Worm (Caenorhabditis elegans) whole organism, young adult: ENCODE results near the gene elo-5.

Experiments
- F49E8.2 ChIP-seq: sonication (generic microtip); optimal IDR thresholded peaks from 3 replicates; lab custom pipeline; 2017; ENCODE audit warnings: missing genetic modification characterization, mild to moderate bottlenecking, missing compliant biosample characterization, antibody characterized with exemption, moderate library complexity; ENCODE audit not compliant: insufficient read depth
- aptf-2 ChIP-seq: fragments of 200-800 bp; sonication (Bioruptor generic); conservative IDR thresholded peaks from 2 replicates; pipeline ENCODE4 v1.3.6; 2022; ENCODE audit warnings: missing genetic modification reagents, missing genetic modification characterization, missing compliant biosample characterization
- dox-1 ChIP-seq: fragments of 200-800 bp; sonication (Bioruptor generic); IDR thresholded peaks from 2 replicates; pipeline ENCODE4 v1.3.6; 2022; ENCODE audit warnings: missing genetic modification reagents, missing genetic modification characterization, missing compliant biosample characterization
- hmg-20 ChIP-seq: fragments of 200-800 bp; sonication (Bioruptor generic); IDR thresholded peaks from 2 replicates; pipeline ENCODE4 v1.3.6; 2022; ENCODE audit warnings: missing genetic modification reagents, missing genetic modification characterization, missing compliant biosample characterization
- lin-26 ChIP-seq: fragments of 200-800 bp; sonication (Bioruptor generic); IDR thresholded peaks from 2 replicates; pipeline ENCODE4 v1.3.6; 2022; ENCODE audit warnings: missing genetic modification reagents, missing genetic modification characterization, missing compliant biosample characterization
- lsy-27 ChIP-seq: sonication (generic microtip); optimal IDR thresholded peaks from 2 replicates; lab custom pipeline; 2017; ENCODE audit warnings: missing genetic modification characterization, mild to moderate bottlenecking, missing compliant biosample characterization, antibody characterized with exemption, missing genotype, borderline replicate concordance; ENCODE audit not compliant: insufficient read depth
- mes-4 ChIP-seq: sonication (generic microtip); optimal IDR thresholded peaks from 2 replicates; lab custom pipeline; 2016; ENCODE audit warnings: missing genotype, missing genetic modification characterization, missing compliant biosample characterization
- sea-2 ChIP-seq: fragments of 200-800 bp; sonication (Bioruptor generic); IDR thresholded peaks from 2 replicates; pipeline ENCODE4 v1.3.6; 2022; ENCODE audit warnings: missing genetic modification characterization, missing compliant biosample characterization
- snpc-3.4 ChIP-seq: sonication (generic microtip); optimal IDR thresholded peaks from 2 replicates; lab custom pipeline; 2017; ENCODE audit warnings: missing genetic modification characterization, mild to moderate bottlenecking, missing compliant biosample characterization, antibody characterized with exemption, moderate library complexity, missing genotype, missing genetic modification reagents
- tlf-1 ChIP-seq: fragments of 200-800 bp; sonication (Bioruptor generic); optimal IDR thresholded peaks from 2 replicates; lab custom pipeline; 2018; ENCODE audit warnings: mild to moderate bottlenecking, missing genetic modification characterization, missing compliant biosample characterization
- unc-62 ChIP-seq: fragments of 150-350 bp; optimal IDR thresholded peaks from 2 replicates; lab custom pipeline; 2014; ENCODE audit warnings: missing biosample characterization, missing genetic modification reagents, missing genetic modification characterization

DNA sequence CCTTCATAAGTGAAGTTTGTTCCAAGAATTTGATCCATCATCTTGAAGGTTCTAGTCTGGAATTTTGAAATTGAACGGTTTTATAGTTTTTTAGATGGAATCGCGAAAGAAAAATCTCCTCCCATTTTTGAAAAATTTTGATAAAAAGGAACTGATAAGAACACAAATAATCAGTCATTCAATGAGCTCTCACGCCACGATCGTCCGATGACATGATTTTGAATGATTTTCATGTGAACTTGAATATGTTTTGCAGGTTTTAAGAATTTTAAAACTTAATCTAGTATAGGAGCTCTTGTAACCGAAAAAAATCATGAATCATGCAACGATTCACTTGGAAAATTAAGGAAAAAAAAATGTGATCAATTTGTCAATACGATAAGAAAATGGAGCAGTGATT lies at the start of gene elo-5:
- TF ChIP-seq unc-62 (GFP tag; lab: Kevin White, UChicago) (no peak), mes-4 (tag; lab: Kevin White, UChicago) (no peak), hmg-20 (GFP tag; lab: Robert Waterston, UW) (no peak), snpc-3.4 (tag; lab: Kevin White, UChicago) (no peak), aptf-2 (GFP tag; lab: Robert Waterston, UW) (no peak), tlf-1 (GFP tag; lab: Kevin White, UChicago) (no peak), lsy-27 (no peak), F49E8.2 (no peak), lin-26 (GFP tag; lab: Robert Waterston, UW) (no peak), dox-1 (GFP tag; lab: Robert Waterston, UW) (no peak), sea-2 (no peak)
